Worm (Caenorhabditis elegans): ENCODE results near the gene irld-63.

irld-63 gene

ce11 chrII:2977652-2978051, 47.1 kb downstream of the irld-63 start:
- no peak for TF ChIP-seq unc-62 (GFP tag; optimal IDR thresholded peaks at IDR 0.05)
- TF ChIP-seq blmp-1 (tag; optimal IDR thresholded peaks at IDR 0.05; ENCODE audit: insufficient read depth), result peak; percentile 75

ce11 chrII:2979061-2979460, 48.5 kb downstream of the irld-63 start:
- TF ChIP-seq snpc-4 (tag; optimal IDR thresholded peaks at IDR 0.05) (no peak), nhr-23 (tag; optimal IDR thresholded peaks at IDR 0.05) (no peak)

All from whole organism, L2 larva.